Worm (Caenorhabditis elegans): ENCODE data around the gene nlp-19.

nlp-19 gene

ce11 chrX:10958427-10958826 lies at the start of gene nlp-19:
Gene nlp-19, plus strand, starts transcription at chrX:10958727.
- TF ChIP-seq ceh-43 (GFP tag; optimal IDR thresholded peaks at IDR 0.05) (no peak), unc-120 (tag; optimal IDR thresholded peaks at IDR 0.05; ENCODE audit: poor library complexity, severe bottlenecking) (no peak), blmp-1 (tag; optimal IDR thresholded peaks at IDR 0.05) (no peak), snpc-4 (tag; optimal IDR thresholded peaks at IDR 0.05) (no peak), mls-2 (tag; optimal IDR thresholded peaks at IDR 0.05) (no peak), pha-4 (tag; optimal IDR thresholded peaks at IDR 0.05) (no peak), nhr-12 (tag; optimal IDR thresholded peaks at IDR 0.05) (no peak), M03D4.4 (tag; optimal IDR thresholded peaks at IDR 0.05) (no peak), unc-39 (tag; optimal IDR thresholded peaks at IDR 0.05) (no peak), sem-2 (GFP tag; optimal IDR thresholded peaks at IDR 0.05) (no peak), hlh-1 (tag; optimal IDR thresholded peaks at IDR 0.05) (no peak), zip-8 (tag; optimal IDR thresholded peaks at IDR 0.05) (no peak), lin-13 (tag; optimal IDR thresholded peaks at IDR 0.05) (no peak), flh-1 (GFP tag; optimal IDR thresholded peaks at IDR 0.05) (no peak), cnd-1 (tag; optimal IDR thresholded peaks at IDR 0.05) (no peak), nhr-2 (tag; optimal IDR thresholded peaks at IDR 0.05) (no peak), nhr-28 (tag; optimal IDR thresholded peaks at IDR 0.05) (no peak), nhr-76 (tag; optimal IDR thresholded peaks at IDR 0.05) (no peak)

ce11 chrX:10909661-10910060 lies 48.9 kb upstream of the nlp-19 start:
- TF ChIP-seq nhr-237 (tag; optimal IDR thresholded peaks at IDR 0.05) (no peak), unc-120 (tag; optimal IDR thresholded peaks at IDR 0.05; ENCODE audit: poor library complexity, severe bottlenecking) (peak; percentile 38), unc-62 (GFP tag; optimal IDR thresholded peaks at IDR 0.05) (peak; percentile 55)

- TF ChIP-seq tbx-8 (GFP tag; optimal IDR thresholded peaks at IDR 0.05), result no peak
- TF ChIP-seq blmp-1 (tag; optimal IDR thresholded peaks at IDR 0.05), result no peak
- no peak for TF ChIP-seq ceh-39 (tag; optimal IDR thresholded peaks at IDR 0.05)
- TF ChIP-seq bed-3 (GFP tag; optimal IDR thresholded peaks at IDR 0.05), result no peak
- no peak for TF ChIP-seq elt-1 (tag; optimal IDR thresholded peaks at IDR 0.05; ENCODE audit: borderline replicate concordance, insufficient read depth)
- TF ChIP-seq pha-4 (tag; optimal IDR thresholded peaks at IDR 0.05), result no peak
- TF ChIP-seq unc-39 (tag; optimal IDR thresholded peaks at IDR 0.05), result no peak
- TF ChIP-seq nhr-2 (tag; optimal IDR thresholded peaks at IDR 0.05), result no peak
- TF ChIP-seq unc-62 (GFP tag; optimal IDR thresholded peaks at IDR 0.05), result no peak
- TF ChIP-seq ztf-11 (tag; optimal IDR thresholded peaks at IDR 0.05), result no peak
- TF ChIP-seq ceh-43 (GFP tag; optimal IDR thresholded peaks at IDR 0.05), result no peak
Measured at ce11 chrX:10910716-10911115, 47.8 kb upstream of the nlp-19 start, which contains the start of gene F47B10.8. Gene F47B10.8, minus strand, starts transcription at chrX:10910816.

ce11 chrX:10913981-10914380 lies 44.5 kb upstream of the nlp-19 start, which contains the start of gene F47B10.9:
Gene F47B10.9, minus strand, starts transcription at chrX:10914081.
- TF ChIP-seq nhr-237 (tag; optimal IDR thresholded peaks at IDR 0.05) (no peak), elt-3 (tag; optimal IDR thresholded peaks at IDR 0.05) (no peak), unc-39 (tag; optimal IDR thresholded peaks at IDR 0.05) (no peak), mab-5 (tag; optimal IDR thresholded peaks at IDR 0.05) (no peak), elt-1 (tag; optimal IDR thresholded peaks at IDR 0.05; ENCODE audit: borderline replicate concordance, insufficient read depth) (no peak), nhr-2 (tag; optimal IDR thresholded peaks at IDR 0.05) (no peak), sem-2 (GFP tag; optimal IDR thresholded peaks at IDR 0.05) (no peak), mep-1 (tag; optimal IDR thresholded peaks at IDR 0.05) (no peak), M03D4.4 (tag; optimal IDR thresholded peaks at IDR 0.05) (no peak), unc-120 (tag; optimal IDR thresholded peaks at IDR 0.05; ENCODE audit: poor library complexity, severe bottlenecking) (no peak), ceh-43 (GFP tag; optimal IDR thresholded peaks at IDR 0.05) (no peak), zip-8 (tag; optimal IDR thresholded peaks at IDR 0.05) (no peak), sptf-1 (tag; optimal IDR thresholded peaks at IDR 0.05) (no peak), hlh-1 (tag; optimal IDR thresholded peaks at IDR 0.05) (no peak), drap-1 (GFP tag; optimal IDR thresholded peaks at IDR 0.05) (no peak)

- no peak for TF ChIP-seq zip-8 (tag; optimal IDR thresholded peaks at IDR 0.05)
- peak; percentile 43 for TF ChIP-seq hlh-1 (tag; optimal IDR thresholded peaks at IDR 0.05)
- TF ChIP-seq flh-1 (GFP tag; optimal IDR thresholded peaks at IDR 0.05), result no peak
Measured at ce11 chrX:10914421-10915277, 43.9 kb upstream of the nlp-19 start.

Measured in whole organism, mixed stage, embryonic.